Worm (Caenorhabditis elegans): ENCODE measurements around the gene T24H10.4.
A peak's percentile ranks its signal among the peaks of the same experiment; 100 is the strongest.

The T24H10.4 gene

ce11 chrII:9099017-9099416 is 10.3 kb upstream of the T24H10.4 start, which contains the start of gene T24H10.1:
TSS of gene T24H10.1 (plus strand) at chrII:9099371.
- TF ChIP-seq ztf-23 (GFP tag; IDR thresholded peaks at IDR 0.05), result no peak
- TF ChIP-seq cog-1 (tag; optimal IDR thresholded peaks at IDR 0.05), result no peak
- no peak for TF ChIP-seq med-1 (GFP tag; optimal IDR thresholded peaks at IDR 0.05; ENCODE audit: insufficient read depth)
- TF ChIP-seq flt-1 (GFP tag; IDR thresholded peaks at IDR 0.05), result no peak
- no peak for TF ChIP-seq tab-1 (GFP tag; IDR thresholded peaks at IDR 0.05)
- no peak for TF ChIP-seq klf-2 (GFP tag; conservative IDR thresholded peaks at IDR 0.05)
- TF ChIP-seq ztf-29 (GFP tag; IDR thresholded peaks at IDR 0.05), result no peak
- no peak for TF ChIP-seq T22C8.4 (GFP tag; IDR thresholded peaks at IDR 0.05)
- no peak for TF ChIP-seq ref-1 (GFP tag; conservative IDR thresholded peaks at IDR 0.05)

DNA sequence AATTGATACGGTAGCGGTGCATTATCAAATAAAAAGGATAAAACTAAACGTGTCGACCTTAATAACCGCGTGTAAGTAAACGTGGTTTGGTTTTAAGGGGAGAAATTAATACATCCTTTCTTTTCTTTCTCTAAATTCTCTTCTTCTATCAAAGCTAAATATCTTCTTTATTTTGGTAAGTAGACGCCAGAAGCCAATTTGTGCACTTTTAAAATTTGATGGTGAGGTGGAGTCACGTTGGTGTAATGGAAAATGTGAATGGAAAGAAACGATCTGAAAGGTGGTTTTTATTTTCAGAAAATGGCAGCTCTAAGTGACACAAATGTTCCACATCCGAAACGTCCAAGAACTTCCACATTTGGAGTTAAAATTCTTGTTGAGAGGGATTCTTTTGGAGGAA is 8.5 kb upstream of the T24H10.4 start, which contains the start of gene T24H10.5:
Gene T24H10.5 (plus strand): TSS at position 301 of the 400 bp plus-strand sequence.
- no peak for TF ChIP-seq ref-1 (GFP tag; conservative IDR thresholded peaks at IDR 0.05)
- TF ChIP-seq T22C8.4 (GFP tag; IDR thresholded peaks at IDR 0.05), result no peak
- TF ChIP-seq flt-1 (GFP tag; IDR thresholded peaks at IDR 0.05), result no peak

DNA sequence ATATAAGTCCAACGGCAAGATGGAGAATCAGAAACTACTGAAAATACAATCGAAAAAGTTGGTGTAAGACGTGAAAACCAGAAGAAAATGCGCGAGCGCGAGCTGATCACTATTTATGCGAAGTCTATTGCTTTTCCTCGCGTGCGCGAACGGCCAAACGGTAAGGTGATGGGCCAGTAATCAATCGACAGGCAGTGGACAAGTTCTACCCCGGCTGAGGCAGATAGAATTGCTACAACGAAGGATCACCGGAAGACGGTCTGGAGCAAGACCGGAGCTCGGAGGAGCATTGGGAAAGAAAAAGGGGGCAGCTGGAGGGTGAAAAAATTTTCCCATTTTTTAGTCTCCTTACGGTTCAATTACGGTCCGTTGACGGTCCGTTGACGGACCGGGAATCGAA is 6.7 kb upstream of the T24H10.4 start:
- TF ChIP-seq klf-2 (GFP tag; conservative IDR thresholded peaks at IDR 0.05) (0 out of 2 replicates have a peak, but pooled peaks have one; percentile 14), ztf-23 (GFP tag; IDR thresholded peaks at IDR 0.05) (peak; percentile 60; the same call in 1 of the 2 replicates), tab-1 (GFP tag; IDR thresholded peaks at IDR 0.05) (peak; percentile 83), ref-1 (GFP tag; conservative IDR thresholded peaks at IDR 0.05) (0 out of 2 replicates have a peak, but pooled peaks have one; percentile 28), T22C8.4 (GFP tag; IDR thresholded peaks at IDR 0.05) (peak; percentile 21; the same call in 1 of the 2 replicates), flt-1 (GFP tag; IDR thresholded peaks at IDR 0.05) (peak; percentile 89), ztf-29 (GFP tag; IDR thresholded peaks at IDR 0.05) (0 out of 2 replicates have a peak, but pooled peaks have one; percentile 28)

DNA sequence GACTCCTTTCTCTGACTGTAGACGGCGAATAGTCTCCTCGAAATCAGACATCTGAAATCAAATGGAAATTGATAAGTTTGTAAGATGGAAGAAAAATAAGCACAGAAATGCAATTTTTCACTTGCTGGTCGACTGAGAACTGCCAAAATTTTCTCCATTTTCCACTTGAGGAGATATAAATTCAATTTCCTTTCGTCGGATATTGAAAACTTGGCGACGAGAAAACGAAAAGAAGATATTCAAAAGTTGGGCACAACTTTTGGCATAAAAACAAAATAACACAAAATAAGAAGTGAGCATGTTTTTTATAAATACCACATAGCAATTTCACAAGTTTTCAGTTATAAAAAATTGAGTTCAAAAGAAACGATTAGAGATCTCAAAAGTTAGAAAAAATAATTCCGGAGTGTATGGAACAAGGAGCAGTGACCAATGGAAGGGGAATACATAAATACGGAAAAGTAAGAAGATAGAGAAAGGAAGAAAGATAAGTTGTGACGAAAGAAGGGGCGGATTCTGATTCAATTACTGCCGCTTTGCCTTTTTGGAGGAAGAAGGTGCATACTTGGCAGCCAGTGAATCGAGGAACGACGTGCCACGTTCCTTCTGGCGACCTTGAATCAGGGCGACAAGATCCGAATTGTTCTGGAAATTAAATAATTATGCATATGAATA is 2.1 kb upstream of the T24H10.4 start, which contains the start of gene dyrb-1:
Gene dyrb-1 (minus strand): TSS at position 51 of the 675 bp plus-strand sequence.
- TF ChIP-seq flt-1 (GFP tag; IDR thresholded peaks at IDR 0.05) (no peak), ref-1 (GFP tag; conservative IDR thresholded peaks at IDR 0.05) (no peak), T22C8.4 (GFP tag; IDR thresholded peaks at IDR 0.05) (no peak), tab-1 (GFP tag; IDR thresholded peaks at IDR 0.05) (no peak), klf-2 (GFP tag; conservative IDR thresholded peaks at IDR 0.05) (no peak), med-1 (GFP tag; optimal IDR thresholded peaks at IDR 0.05; ENCODE audit: insufficient read depth) (no peak), cog-1 (tag; optimal IDR thresholded peaks at IDR 0.05) (no peak), ztf-23 (GFP tag; IDR thresholded peaks at IDR 0.05) (no peak), ztf-29 (GFP tag; IDR thresholded peaks at IDR 0.05) (no peak)

ce11 chrII:9108443-9108842 is 891 bp upstream of the T24H10.4 start, which contains the start of gene dnj-23:
TSS of gene dnj-23 (minus strand) at chrII:9108600.
- TF ChIP-seq med-1 (GFP tag; optimal IDR thresholded peaks at IDR 0.05; ENCODE audit: insufficient read depth) (no peak), tab-1 (GFP tag; IDR thresholded peaks at IDR 0.05) (no peak), klf-2 (GFP tag; conservative IDR thresholded peaks at IDR 0.05) (no peak), ztf-29 (GFP tag; IDR thresholded peaks at IDR 0.05) (no peak), T22C8.4 (GFP tag; IDR thresholded peaks at IDR 0.05) (no peak), ztf-23 (GFP tag; IDR thresholded peaks at IDR 0.05) (no peak), cog-1 (tag; optimal IDR thresholded peaks at IDR 0.05) (no peak), flt-1 (GFP tag; IDR thresholded peaks at IDR 0.05) (no peak), ref-1 (GFP tag; conservative IDR thresholded peaks at IDR 0.05) (no peak)

ce11 chrII:9111471-9112016 is 2.2 kb downstream of the T24H10.4 start:
- TF ChIP-seq T22C8.4 (GFP tag; IDR thresholded peaks at IDR 0.05) (no peak), ztf-29 (GFP tag; IDR thresholded peaks at IDR 0.05) (no peak), klf-2 (GFP tag; conservative IDR thresholded peaks at IDR 0.05) (no peak), ref-1 (GFP tag; conservative IDR thresholded peaks at IDR 0.05) (no peak), med-1 (GFP tag; optimal IDR thresholded peaks at IDR 0.05; ENCODE audit: insufficient read depth) (no peak), cog-1 (tag; optimal IDR thresholded peaks at IDR 0.05) (no peak), flt-1 (GFP tag; IDR thresholded peaks at IDR 0.05) (no peak), ztf-23 (GFP tag; IDR thresholded peaks at IDR 0.05) (no peak), tab-1 (GFP tag; IDR thresholded peaks at IDR 0.05) (no peak)

ce11 chrII:9112851-9113250 is 3.5 kb downstream of the T24H10.4 start, which contains the start of gene jun-1:
TSS of gene jun-1 (plus strand) at chrII:9113157.
- TF ChIP-seq tab-1 (GFP tag; IDR thresholded peaks at IDR 0.05) (no peak), cog-1 (tag; optimal IDR thresholded peaks at IDR 0.05) (peak; percentile 54)

- TF ChIP-seq klf-2 (GFP tag; conservative IDR thresholded peaks at IDR 0.05) (no peak), tab-1 (GFP tag; IDR thresholded peaks at IDR 0.05) (no peak), ref-1 (GFP tag; conservative IDR thresholded peaks at IDR 0.05) (no peak)
Observed at ce11 chrII:9113759-9114158, 4.4 kb downstream of the T24H10.4 start.

ce11 chrII:9114972-9115371 is 5.6 kb downstream of the T24H10.4 start:
- TF ChIP-seq tab-1 (GFP tag; IDR thresholded peaks at IDR 0.05) (no peak), ref-1 (GFP tag; conservative IDR thresholded peaks at IDR 0.05) (no peak), med-1 (GFP tag; optimal IDR thresholded peaks at IDR 0.05; ENCODE audit: insufficient read depth) (no peak), klf-2 (GFP tag; conservative IDR thresholded peaks at IDR 0.05) (no peak), cog-1 (tag; optimal IDR thresholded peaks at IDR 0.05) (no peak), ztf-29 (GFP tag; IDR thresholded peaks at IDR 0.05) (no peak), flt-1 (GFP tag; IDR thresholded peaks at IDR 0.05) (no peak), T22C8.4 (GFP tag; IDR thresholded peaks at IDR 0.05) (no peak), ztf-23 (GFP tag; IDR thresholded peaks at IDR 0.05) (no peak)

DNA sequence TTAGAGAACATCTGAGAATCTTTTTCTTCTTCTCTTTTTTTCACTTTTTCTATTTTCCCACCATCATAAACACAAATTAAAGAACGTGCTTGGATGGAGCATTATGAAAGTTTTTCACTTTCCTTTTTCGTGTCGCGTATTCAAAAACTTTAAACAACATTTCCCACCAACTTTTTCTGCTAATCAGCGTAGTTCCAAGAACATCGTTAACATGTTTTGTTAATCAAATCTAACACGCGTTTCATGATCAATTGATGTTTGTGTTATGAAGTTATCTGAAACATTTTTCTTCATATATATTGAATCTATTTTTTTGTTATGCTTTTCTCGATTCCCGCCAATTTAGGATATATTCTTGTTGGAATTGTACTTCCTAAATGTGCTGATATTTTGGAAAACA is 6.3 kb downstream of the T24H10.4 start:
- TF ChIP-seq cog-1 (tag; optimal IDR thresholded peaks at IDR 0.05), result no peak
- TF ChIP-seq tab-1 (GFP tag; IDR thresholded peaks at IDR 0.05), result no peak
- TF ChIP-seq med-1 (GFP tag; optimal IDR thresholded peaks at IDR 0.05; ENCODE audit: insufficient read depth), result no peak
- TF ChIP-seq ztf-23 (GFP tag; IDR thresholded peaks at IDR 0.05), result no peak
- no peak for TF ChIP-seq klf-2 (GFP tag; conservative IDR thresholded peaks at IDR 0.05)
- TF ChIP-seq ref-1 (GFP tag; conservative IDR thresholded peaks at IDR 0.05), result no peak
- no peak for TF ChIP-seq flt-1 (GFP tag; IDR thresholded peaks at IDR 0.05)
- TF ChIP-seq ztf-29 (GFP tag; IDR thresholded peaks at IDR 0.05), result no peak
- no peak for TF ChIP-seq T22C8.4 (GFP tag; IDR thresholded peaks at IDR 0.05)

Data from whole organism, midembryonic.